Fruit fly (Drosophila melanogaster) whole organism, embryonic: Measurements from ENCODE around the gene CG17717.
A peak's percentile ranks its signal among the peaks of the same experiment; 100 is the strongest.

Source experiments
- B-H2 ChIP-seq: fragments of 200-800 bp; sonication (Bioruptor generic); optimal IDR thresholded peaks from 2 replicates; lab custom pipeline; 2018; ENCODE audit warnings: missing biosample characterization, mild to moderate bottlenecking, missing genetic modification characterization
- CG10979 ChIP-seq: fragments of 200-800 bp; sonication (Bioruptor generic); optimal IDR thresholded peaks from 2 replicates; lab custom pipeline; 2018; ENCODE audit warnings: missing biosample characterization, mild to moderate bottlenecking, missing genetic modification characterization, moderate library complexity
- CG11093 ChIP-seq: fragments of 200-800 bp; sonication (Bioruptor generic); IDR thresholded peaks from 3 replicates; pipeline ENCODE4 v1.3.6; 2022; ENCODE audit warnings: missing biosample characterization, missing genetic modification characterization
- CG11247 ChIP-seq: fragments of 200-800 bp; sonication (Bioruptor generic); IDR thresholded peaks from 2 replicates; pipeline ENCODE4 v1.3.6; 2022; ENCODE audit warnings: missing biosample characterization, missing genetic modification characterization
- CG12769 ChIP-seq: fragments of 200-800 bp; sonication (Bioruptor generic); optimal IDR thresholded peaks from 2 replicates; lab custom pipeline; 2019; ENCODE audit warnings: missing biosample characterization, mild to moderate bottlenecking, missing genetic modification characterization, moderate library complexity
- CG13624 ChIP-seq: fragments of 200-800 bp; sonication (Bioruptor generic); optimal IDR thresholded peaks from 2 replicates; lab custom pipeline; 2016; ENCODE audit warnings: missing biosample characterization, missing genetic modification characterization
- CG13775 ChIP-seq: fragments of 200-800 bp; sonication (Bioruptor generic); optimal IDR thresholded peaks from 3 replicates; lab custom pipeline; 2017; ENCODE audit warnings: missing biosample characterization, mild to moderate bottlenecking, missing genetic modification characterization
- CG13894 ChIP-seq: fragments of 200-800 bp; sonication (Bioruptor generic); optimal IDR thresholded peaks from 3 replicates; lab custom pipeline; 2018; ENCODE audit warnings: missing biosample characterization, mild to moderate bottlenecking, missing genetic modification characterization, moderate library complexity
- CG14667 ChIP-seq: fragments of 200-800 bp; sonication (Bioruptor generic); IDR thresholded peaks from 2 replicates; pipeline ENCODE4 v1.3.6; 2022; ENCODE audit warnings: missing biosample characterization, missing genetic modification characterization
- CG1529 ChIP-seq: fragments of 200-800 bp; sonication (Bioruptor generic); optimal IDR thresholded peaks from 3 replicates; lab custom pipeline; 2018; ENCODE audit warnings: missing biosample characterization, missing genetic modification characterization
- CG3065 ChIP-seq: fragments of 200-800 bp; sonication (Bioruptor generic); optimal IDR thresholded peaks from 2 replicates; lab custom pipeline; 2016; ENCODE audit warnings: missing biosample characterization, missing genetic modification characterization
- CG6654 ChIP-seq: fragments of 200-800 bp; sonication (Bioruptor generic); optimal IDR thresholded peaks from 2 replicates; lab custom pipeline; 2017; ENCODE audit warnings: missing biosample characterization, mild to moderate bottlenecking, missing genetic modification characterization
- CG6689 ChIP-seq: fragments of 200-800 bp; sonication (Bioruptor generic); IDR thresholded peaks from 2 replicates; pipeline ENCODE4 v1.3.6; 2022; ENCODE audit warnings: missing biosample characterization, missing genetic modification characterization
- CG6765 ChIP-seq: fragments of 200-800 bp; sonication (Bioruptor generic); optimal IDR thresholded peaks from 3 replicates; lab custom pipeline; 2017; ENCODE audit warnings: missing biosample characterization, mild to moderate bottlenecking, missing genetic modification characterization
- CG7745 ChIP-seq: fragments of 200-800 bp; sonication (Bioruptor generic); optimal IDR thresholded peaks from 2 replicates; lab custom pipeline; 2018; ENCODE audit warnings: missing biosample characterization, mild to moderate bottlenecking, missing genetic modification characterization, moderate library complexity
- CG7839 ChIP-seq: fragments of 200-800 bp; sonication (Bioruptor generic); optimal IDR thresholded peaks from 3 replicates; lab custom pipeline; 2018; ENCODE audit warnings: missing biosample characterization, mild to moderate bottlenecking, missing genetic modification characterization, moderate library complexity
- Eip74EF ChIP-seq, 2 experiments: fragments of 200-800 bp in 1 of 2; fragments of >200 bp in 1 of 2; sonication (Bioruptor generic) in 1 of 2; optimal IDR thresholded peaks; 2 replicates each; lab custom pipeline; 2017 to 2019; ENCODE audit warnings: missing biosample characterization in 2 of 2, missing genetic modification characterization in 2 of 2, mild to moderate bottlenecking in 1 of 2, moderate library complexity in 1 of 2
- Gug ChIP-seq: fragments of 200-800 bp; sonication (Bioruptor generic); IDR thresholded peaks from 4 replicates; pipeline ENCODE4 v1.3.6; 2022; ENCODE audit warnings: missing biosample characterization, missing genetic modification characterization
- H2.0 ChIP-seq: fragments of 200-800 bp; sonication (Bioruptor generic); IDR thresholded peaks from 2 replicates; pipeline ENCODE4 v1.3.6; 2022; ENCODE audit warnings: missing biosample characterization, missing genetic modification characterization
- HmgZ ChIP-seq: fragments of 200-800 bp; sonication (Bioruptor generic); optimal IDR thresholded peaks from 2 replicates; lab custom pipeline; 2018; ENCODE audit warnings: missing biosample characterization, mild to moderate bottlenecking, missing genetic modification characterization
- Hr78 ChIP-seq, 2 experiments: fragments of 200-800 bp in 1 of 2; fragments of >200 bp in 1 of 2; sonication (Bioruptor generic) in 1 of 2; optimal IDR thresholded peaks; 2 replicates each; lab custom pipeline; 2017 to 2019; ENCODE audit warnings: missing biosample characterization in 2 of 2, missing genetic modification characterization in 2 of 2, mild to moderate bottlenecking in 1 of 2, moderate library complexity in 1 of 2
- NFAT ChIP-seq: fragments of 200-800 bp; sonication (Bioruptor generic); IDR thresholded peaks from 2 replicates; pipeline ENCODE4 v1.3.6; 2022; ENCODE audit warnings: missing biosample characterization, missing genetic modification characterization
- NK7.1 ChIP-seq: fragments of 200-800 bp; sonication (Bioruptor generic); optimal IDR thresholded peaks from 3 replicates; lab custom pipeline; 2016; ENCODE audit warnings: missing biosample characterization, missing genetic modification characterization
- Pdp1 ChIP-seq, 2 experiments: fragments of 200-800 bp; sonication (Bioruptor generic); optimal IDR thresholded peaks; 3 replicates each; lab custom pipeline; 2016; ENCODE audit warnings: missing biosample characterization in 2 of 2, missing genetic modification characterization in 2 of 2, mild to moderate bottlenecking in 1 of 2, moderate library complexity in 1 of 2
- Scr ChIP-seq: fragments of 200-800 bp; sonication (Bioruptor generic); IDR thresholded peaks from 2 replicates; pipeline ENCODE4 v1.3.6; 2022; ENCODE audit warnings: missing biosample characterization, missing genetic modification characterization; ENCODE audit not compliant: partially characterized antibody
- Spps ChIP-seq: fragments of 200-800 bp; sonication (Bioruptor generic); optimal IDR thresholded peaks from 2 replicates; lab custom pipeline; 2018; ENCODE audit warnings: missing biosample characterization, mild to moderate bottlenecking, missing genetic modification characterization
- TFAM ChIP-seq: fragments of 200-800 bp; sonication (Bioruptor generic); optimal IDR thresholded peaks from 2 replicates; lab custom pipeline; 2017; ENCODE audit warnings: missing biosample characterization, missing genetic modification characterization, inconsistent platforms
- Tbp ChIP-seq: fragments of >200 bp; optimal IDR thresholded peaks from 2 replicates; lab custom pipeline; 2018; ENCODE audit warnings: missing biosample characterization, missing genetic modification characterization
- YL-1 ChIP-seq: fragments of 200-800 bp; sonication (Bioruptor generic); optimal IDR thresholded peaks from 3 replicates; lab custom pipeline; 2017; ENCODE audit warnings: missing biosample characterization, mild to moderate bottlenecking, missing genetic modification characterization
- bbx ChIP-seq: fragments of 200-800 bp; sonication (Bioruptor generic); IDR thresholded peaks from 2 replicates; pipeline ENCODE4 v1.3.6; 2022; ENCODE audit warnings: missing biosample characterization, missing genetic modification characterization; ENCODE audit not compliant: partially characterized antibody
- bowl ChIP-seq: fragments of 200-800 bp; sonication (Bioruptor generic); IDR thresholded peaks from 2 replicates; pipeline ENCODE4 v1.3.6; 2022; ENCODE audit warnings: missing biosample characterization, missing genetic modification characterization
- caup ChIP-seq: fragments of 200-800 bp; sonication (Bioruptor generic); optimal IDR thresholded peaks from 3 replicates; lab custom pipeline; 2017; ENCODE audit warnings: missing biosample characterization, mild to moderate bottlenecking, missing genetic modification characterization, moderate library complexity; ENCODE audit not compliant: severe bottlenecking
- chn ChIP-seq: fragments of 200-800 bp; sonication (Bioruptor generic); optimal IDR thresholded peaks from 2 replicates; lab custom pipeline; 2016; ENCODE audit warnings: missing biosample characterization, missing genetic modification characterization
- danr ChIP-seq: fragments of 200-800 bp; sonication (Bioruptor generic); IDR thresholded peaks from 2 replicates; pipeline ENCODE4 v1.3.6; 2022; ENCODE audit warnings: missing biosample characterization, missing genetic modification characterization
- ewg ChIP-seq: fragments of 200-800 bp; sonication (Bioruptor generic); optimal IDR thresholded peaks from 3 replicates; lab custom pipeline; 2017; ENCODE audit warnings: mild to moderate bottlenecking, missing biosample characterization, missing genetic modification reagents, missing genetic modification characterization
- fd64A ChIP-seq: fragments of 200-800 bp; sonication (Bioruptor generic); optimal IDR thresholded peaks from 3 replicates; lab custom pipeline; 2018; ENCODE audit warnings: missing biosample characterization, mild to moderate bottlenecking, missing genetic modification characterization
- gem ChIP-seq: fragments of 200-800 bp; sonication (Bioruptor generic); optimal IDR thresholded peaks from 2 replicates; lab custom pipeline; 2019; ENCODE audit warnings: missing biosample characterization, mild to moderate bottlenecking, missing genetic modification characterization, moderate library complexity
- lmd ChIP-seq: fragments of 200-800 bp; sonication (Bioruptor generic); IDR thresholded peaks from 2 replicates; pipeline ENCODE4 v1.3.6; 2022; ENCODE audit warnings: missing biosample characterization, missing genetic modification characterization
- mirr ChIP-seq: fragments of 200-800 bp; sonication (Bioruptor generic); optimal IDR thresholded peaks from 3 replicates; lab custom pipeline; 2018; ENCODE audit warnings: missing biosample characterization, mild to moderate bottlenecking, missing genetic modification characterization
- nom ChIP-seq: fragments of 200-800 bp; sonication (Bioruptor generic); optimal IDR thresholded peaks from 2 replicates; lab custom pipeline; 2017; ENCODE audit warnings: missing biosample characterization, missing genetic modification characterization, mild to moderate bottlenecking, moderate library complexity, missing genetic modification reagents
- oc ChIP-seq: fragments of 200-800 bp; sonication (Bioruptor generic); optimal IDR thresholded peaks from 2 replicates; lab custom pipeline; 2018; ENCODE audit warnings: missing biosample characterization, mild to moderate bottlenecking, missing genetic modification characterization, moderate library complexity
- onecut ChIP-seq: fragments of 200-800 bp; sonication (Bioruptor generic); IDR thresholded peaks from 2 replicates; pipeline ENCODE4 v1.3.6; 2022; ENCODE audit warnings: missing biosample characterization, missing genetic modification characterization
- peb ChIP-seq: fragments of 200-800 bp; sonication (Bioruptor generic); IDR thresholded peaks from 2 replicates; pipeline ENCODE4 v1.3.6; 2022; ENCODE audit warnings: missing biosample characterization, missing genetic modification characterization
- pnt ChIP-seq: fragments of 200-800 bp; sonication (Bioruptor generic); optimal IDR thresholded peaks from 3 replicates; lab custom pipeline; 2016; ENCODE audit warnings: missing biosample characterization, missing genetic modification characterization
- sim ChIP-seq: fragments of 200-800 bp; sonication (Bioruptor generic); IDR thresholded peaks from 2 replicates; pipeline ENCODE4 v1.3.6; 2022; ENCODE audit warnings: missing biosample characterization, missing genetic modification characterization
- stwl ChIP-seq: fragments of 200-800 bp; sonication (Bioruptor generic); optimal IDR thresholded peaks from 3 replicates; lab custom pipeline; 2018; ENCODE audit warnings: missing biosample characterization, mild to moderate bottlenecking, missing genetic modification characterization, moderate library complexity
- sug ChIP-seq: fragments of 200-800 bp; optimal IDR thresholded peaks from 2 replicates; lab custom pipeline; 2019; ENCODE audit warnings: missing biosample characterization, mild to moderate bottlenecking, missing genetic modification characterization, moderate library complexity
- tin ChIP-seq: fragments of 200-800 bp; sonication (Bioruptor generic); optimal IDR thresholded peaks from 3 replicates; lab custom pipeline; 2016; ENCODE audit warnings: missing biosample characterization, missing genetic modification characterization
- usp ChIP-seq: fragments of >200 bp; optimal IDR thresholded peaks from 2 replicates; lab custom pipeline; 2017; ENCODE audit warnings: missing biosample characterization, missing genetic modification characterization

CG17717 gene

DNA sequence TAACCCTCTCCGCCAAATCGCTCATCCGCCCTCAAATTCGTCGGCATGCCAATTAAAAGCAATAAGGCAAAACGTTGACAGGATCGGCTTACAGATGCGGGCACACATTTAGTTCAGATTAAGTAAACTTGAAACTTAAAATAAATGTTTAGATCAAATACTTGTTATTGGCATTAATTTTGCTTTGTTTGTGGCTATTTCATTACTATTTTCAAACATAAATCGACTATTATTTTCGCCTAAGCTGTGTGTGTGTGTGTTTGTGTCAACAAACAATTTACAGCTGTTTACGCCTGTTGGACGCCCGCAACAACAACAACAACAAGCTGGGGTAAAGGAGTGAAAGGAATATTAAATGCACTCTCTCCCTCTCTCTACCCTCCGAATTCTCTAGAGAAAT is 12.1 kb downstream of the CG17717 start (continued):
- TF ChIP-seq CG13894: no peak
- TF ChIP-seq ewg (GFP tag; lab: Kevin White, UChicago): no peak
- TF ChIP-seq bowl: no peak
- TF ChIP-seq Tbp (GFP tag; lab: Kevin White, UChicago): no peak
- TF ChIP-seq Scr (GFP tag; lab: Robert Waterston, UW): no peak
- TF ChIP-seq gem (tag; lab: Kevin White, UChicago): peak; percentile 24
- TF ChIP-seq CG11247 (GFP tag; lab: Robert Waterston, UW): no peak
- TF ChIP-seq CG6689 (GFP tag; lab: Robert Waterston, UW): no peak
- no peak for TF ChIP-seq mirr (GFP tag; lab: Kevin White, UChicago)
- TF ChIP-seq Gug (GFP tag; lab: Robert Waterston, UW): no peak
- TF ChIP-seq sug (tag; lab: Kevin White, UChicago): no peak
- TF ChIP-seq HmgZ (tag; lab: Kevin White, UChicago): no peak
- no peak for TF ChIP-seq NK7.1 (GFP tag; lab: Kevin White, UChicago)
- TF ChIP-seq bbx: no peak
- no peak for TF ChIP-seq H2.0 (GFP tag; lab: Robert Waterston, UW)
- TF ChIP-seq Eip74EF (GFP tag; optimal IDR thresholded peaks at IDR 0.05; lab: Kevin White, UChicago): no peak
- TF ChIP-seq danr (GFP tag; lab: Robert Waterston, UW): no peak
- TF ChIP-seq chn: no peak

- TF ChIP-seq CG7839 (tag; lab: Kevin White, UChicago): peak; percentile 95
- TF ChIP-seq usp (GFP tag; lab: Kevin White, UChicago): no peak
- TF ChIP-seq onecut (GFP tag; lab: Robert Waterston, UW): peak; percentile 90
- peak; percentile 32 for TF ChIP-seq stwl (tag; lab: Kevin White, UChicago)
- TF ChIP-seq peb (GFP tag; lab: Robert Waterston, UW): peak; percentile 86
- peak; percentile 85 to 90 for TF ChIP-seq Pdp1 (GFP tag; optimal IDR thresholded peaks at IDR 0.05; lab: Kevin White, UChicago)
- peak; percentile 80 for TF ChIP-seq NFAT (GFP tag; lab: Robert Waterston, UW)
- no peak for TF ChIP-seq CG7745 (tag; lab: Kevin White, UChicago)
- peak; percentile 90 for TF ChIP-seq oc (tag; lab: Kevin White, UChicago)
- TF ChIP-seq ewg (GFP tag; lab: Kevin White, UChicago): peak; percentile 90
- TF ChIP-seq CG14667 (GFP tag; lab: Robert Waterston, UW): peak; percentile 74
- TF ChIP-seq CG3065: peak; percentile 56
- TF ChIP-seq sim (GFP tag; lab: Robert Waterston, UW): peak; percentile 84
- TF ChIP-seq lmd (GFP tag; lab: Robert Waterston, UW): peak; percentile 84
- TF ChIP-seq fd64A (GFP tag; lab: Kevin White, UChicago): peak; percentile 84
- TF ChIP-seq CG6654 (GFP tag; lab: Kevin White, UChicago): peak; percentile 79
- TF ChIP-seq Hr78 (GFP tag; optimal IDR thresholded peaks at IDR 0.05; lab: Kevin White, UChicago): peak in 1 of 2 experiments; percentile 73
- peak; percentile 84 for TF ChIP-seq CG6765 (GFP tag; lab: Kevin White, UChicago)
- TF ChIP-seq CG13775: peak; percentile 91
- TF ChIP-seq YL-1 (GFP tag; lab: Kevin White, UChicago): peak; percentile 46
- peak; percentile 94 for TF ChIP-seq CG10979
- TF ChIP-seq B-H2 (GFP tag; lab: Kevin White, UChicago): peak; percentile 83
- TF ChIP-seq TFAM (GFP tag; lab: Kevin White, UChicago): peak; percentile 72
- peak; percentile 87 for TF ChIP-seq CG11093 (GFP tag; lab: Robert Waterston, UW)
- peak; percentile 91 for TF ChIP-seq caup
- TF ChIP-seq CG13624 (GFP tag; lab: Kevin White, UChicago): peak; percentile 74
- TF ChIP-seq CG1529 (GFP tag; lab: Kevin White, UChicago): peak; percentile 86
- peak; percentile 82 for TF ChIP-seq CG12769 (tag; lab: Kevin White, UChicago)
- TF ChIP-seq Spps (tag; lab: Kevin White, UChicago): peak; percentile 84
- TF ChIP-seq pnt (GFP tag; lab: Kevin White, UChicago): peak; percentile 83
- peak; percentile 87 for TF ChIP-seq nom (GFP tag; lab: Kevin White, UChicago)
- peak; percentile 91 for TF ChIP-seq tin
Observed at dm6 chrX:6601641-6602276, 12.7 kb downstream of the CG17717 start.
